Worm (Caenorhabditis elegans) whole organism, L2 larva: ENCODE data around the gene myo-3.
A peak's percentile ranks its signal among the peaks of the same experiment; 100 is the strongest.

Source experiments
- C34F6.9 ChIP-seq: fragments of 150-350 bp; optimal IDR thresholded peaks from 2 replicates; lab custom pipeline; 2014; ENCODE audit warnings: missing biosample characterization, missing genetic modification characterization
- F13H6.1 ChIP-seq: sonication (generic microtip); optimal IDR thresholded peaks from 2 replicates; lab custom pipeline; 2016; ENCODE audit warnings: missing genetic modification characterization, missing compliant biosample characterization
- R02D3.7 ChIP-seq: fragments of 150-350 bp; optimal IDR thresholded peaks from 2 replicates; lab custom pipeline; 2014; ENCODE audit warnings: missing biosample characterization, missing genetic modification characterization
- ZK546.5 ChIP-seq: sonication (generic microtip); optimal IDR thresholded peaks from 2 replicates; lab custom pipeline; 2017; ENCODE audit warnings: missing biosample characterization, missing genetic modification characterization
- alr-1 ChIP-seq: fragments of 150-350 bp; optimal IDR thresholded peaks from 2 replicates; lab custom pipeline; 2014; ENCODE audit warnings: missing biosample characterization, missing genetic modification characterization
- aly-2 ChIP-seq: fragments of 150-350 bp; optimal IDR thresholded peaks from 2 replicates; lab custom pipeline; 2014; ENCODE audit warnings: missing biosample characterization, missing genetic modification characterization
- ceh-16 ChIP-seq: fragments of 150-350 bp; optimal IDR thresholded peaks from 2 replicates; lab custom pipeline; 2014; ENCODE audit warnings: missing biosample characterization, missing genetic modification characterization
- egl-27 ChIP-seq: sonication (generic microtip); optimal IDR thresholded peaks from 3 replicates; lab custom pipeline; 2017; ENCODE audit warnings: missing biosample characterization, missing genetic modification reagents, missing genetic modification characterization
- elt-1 ChIP-seq: fragments of 150-350 bp; optimal IDR thresholded peaks from 2 replicates; lab custom pipeline; 2014; ENCODE audit warnings: missing biosample characterization, missing genetic modification characterization
- elt-3 ChIP-seq: sonication (generic microtip); optimal IDR thresholded peaks from 2 replicates; lab custom pipeline; 2017; ENCODE audit warnings: missing biosample characterization, missing genetic modification characterization
- fos-1 ChIP-seq: fragments of 150-350 bp; optimal IDR thresholded peaks from 2 replicates; lab custom pipeline; 2014; ENCODE audit warnings: missing biosample characterization, missing genetic modification characterization
- gmeb-1 ChIP-seq: fragments of 150-350 bp; optimal IDR thresholded peaks from 2 replicates; lab custom pipeline; 2014; ENCODE audit warnings: missing biosample characterization, missing genetic modification characterization
- lin-13 ChIP-seq: fragments of 150-350 bp; optimal IDR thresholded peaks from 2 replicates; lab custom pipeline; 2014; ENCODE audit warnings: missing biosample characterization, missing genetic modification reagents, missing genetic modification characterization
- lsy-2 ChIP-seq, 2 experiments: fragments of 150-350 bp in 1 of 2; sonication (generic microtip) in 1 of 2; optimal IDR thresholded peaks; 2 replicates each; lab custom pipeline; 2014 to 2017; ENCODE audit warnings: missing biosample characterization in 2 of 2, missing genetic modification characterization in 2 of 2
- mab-5 ChIP-seq: fragments of 150-350 bp; optimal IDR thresholded peaks from 2 replicates; lab custom pipeline; 2014; ENCODE audit warnings: missing biosample characterization, missing genetic modification characterization
- mdl-1 ChIP-seq, 2 experiments: fragments of 150-350 bp in 1 of 2; sonication (generic microtip) in 1 of 2; optimal IDR thresholded peaks; 2 replicates each; lab custom pipeline; 2017; ENCODE audit warnings: missing biosample characterization in 2 of 2, missing genetic modification characterization in 2 of 2
- nhr-129 ChIP-seq: fragments of 150-350 bp; optimal IDR thresholded peaks from 2 replicates; lab custom pipeline; 2014; ENCODE audit warnings: missing biosample characterization, missing genetic modification characterization
- nhr-23 ChIP-seq: fragments of 150-350 bp; optimal IDR thresholded peaks from 2 replicates; lab custom pipeline; 2014; ENCODE audit warnings: missing biosample characterization, missing genetic modification reagents, missing genetic modification characterization
- nhr-6 ChIP-seq: fragments of 150-350 bp; optimal IDR thresholded peaks from 2 replicates; lab custom pipeline; 2014; ENCODE audit warnings: missing biosample characterization, missing genetic modification characterization
- peb-1 ChIP-seq: fragments of 150-350 bp; optimal IDR thresholded peaks from 2 replicates; lab custom pipeline; 2014; ENCODE audit warnings: missing biosample characterization, missing genetic modification characterization
- sem-4 ChIP-seq: fragments of 150-350 bp; optimal IDR thresholded peaks from 2 replicates; lab custom pipeline; 2014; ENCODE audit warnings: missing biosample characterization, missing genetic modification reagents, missing genetic modification characterization
- sma-3 ChIP-seq: sonication (generic microtip); optimal IDR thresholded peaks from 2 replicates; lab custom pipeline; 2016; ENCODE audit warnings: missing genetic modification reagents, missing genetic modification characterization, missing compliant biosample characterization
- sma-9 ChIP-seq, 2 experiments: fragments of 150-350 bp in 1 of 2; sonication (generic microtip) in 1 of 2; optimal IDR thresholded peaks; 2 replicates each; lab custom pipeline; 2014 to 2016; ENCODE audit warnings: missing genetic modification characterization in 2 of 2, mild to moderate bottlenecking in 1 of 2, missing biosample characterization in 1 of 2, missing compliant biosample characterization in 1 of 2, missing genetic modification reagents in 1 of 2, moderate library complexity in 1 of 2
- snpc-4 ChIP-seq: fragments of 150-350 bp; optimal IDR thresholded peaks from 2 replicates; lab custom pipeline; 2014; ENCODE audit warnings: missing biosample characterization, missing genetic modification characterization
- unc-39 ChIP-seq: fragments of 150-350 bp; optimal IDR thresholded peaks from 2 replicates; lab custom pipeline; 2014; ENCODE audit warnings: missing biosample characterization, missing genetic modification characterization
- unc-55 ChIP-seq: fragments of 150-350 bp; sonication (generic microtip); optimal IDR thresholded peaks from 3 replicates; lab custom pipeline; 2014; ENCODE audit warnings: missing biosample characterization, missing genetic modification reagents, missing genetic modification characterization
- ztf-4 ChIP-seq: fragments of 150-350 bp; optimal IDR thresholded peaks from 2 replicates; lab custom pipeline; 2014; ENCODE audit warnings: missing biosample characterization, missing genetic modification characterization

The myo-3 gene

DNA sequence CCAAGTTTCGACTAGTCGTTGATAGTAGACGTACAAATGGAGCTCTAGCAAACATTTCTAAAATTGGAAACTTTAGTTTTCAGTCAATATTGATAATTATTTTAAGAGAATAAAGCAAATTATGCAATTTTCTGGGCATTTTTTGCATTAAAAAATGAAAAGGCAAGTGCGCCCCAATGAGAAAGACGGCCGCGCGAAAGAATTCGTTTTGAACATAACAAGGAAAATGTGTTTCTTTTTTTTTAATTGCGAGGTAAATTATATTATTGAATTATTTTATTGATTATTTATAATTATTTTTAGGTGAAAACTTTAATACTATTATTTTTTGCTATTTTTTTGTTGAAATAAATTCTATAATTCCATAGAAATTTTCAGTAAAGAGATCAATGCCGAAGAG lies 37.4 kb upstream of the myo-3 start, which contains the start of the genes tsfm-1 and capg-2:
Gene tsfm-1 (minus strand): TSS at position 57 of the 400 bp plus-strand sequence.
Gene capg-2 (plus strand): TSS at position 379 of the 400 bp plus-strand sequence.
- TF ChIP-seq R02D3.7 (tag; lab: Kevin White, UChicago), result no peak
- no peak for TF ChIP-seq nhr-129
- TF ChIP-seq alr-1 (tag; lab: Kevin White, UChicago), result no peak
- TF ChIP-seq elt-3 (tag; lab: Kevin White, UChicago), result no peak
- peak; percentile 25 for TF ChIP-seq C34F6.9 (tag; lab: Kevin White, UChicago)
- TF ChIP-seq ZK546.5 (tag; lab: Kevin White, UChicago), result no peak
- TF ChIP-seq lsy-2 (tag; optimal IDR thresholded peaks at IDR 0.05; lab: Kevin White, UChicago), result peak in 1 of 2 experiments; percentile 22
- TF ChIP-seq, all 48 proteins: peak for 2

DNA sequence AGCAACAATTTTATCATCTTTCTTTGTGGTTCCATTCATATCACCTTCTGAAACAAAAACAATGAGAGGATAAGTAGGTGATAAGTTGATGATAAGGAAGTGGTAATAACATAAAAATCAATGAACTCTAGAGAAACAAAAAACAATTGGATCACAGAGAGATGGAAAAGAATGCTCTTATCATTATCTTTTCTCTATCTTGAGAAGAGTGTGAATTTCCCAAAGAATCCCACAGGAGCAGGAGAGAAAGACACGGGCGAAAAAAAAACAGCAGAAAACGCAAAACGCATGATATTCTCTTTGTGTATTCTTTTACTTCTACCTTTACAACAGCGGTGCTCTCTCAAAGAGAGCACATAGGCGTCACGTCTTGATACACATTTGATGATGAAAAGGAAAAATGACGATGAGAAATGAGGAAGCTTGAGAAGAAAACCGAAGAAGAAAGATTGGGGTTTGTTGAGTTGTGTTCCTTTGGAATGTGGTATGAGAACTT lies 35.2 kb upstream of the myo-3 start, which contains the start of gene twk-24:
Gene twk-24 (minus strand): TSS at position 51 of the 496 bp plus-strand sequence.
- TF ChIP-seq ZK546.5 (tag; lab: Kevin White, UChicago), result no peak
- TF ChIP-seq nhr-129, result peak; percentile 45
- no peak for TF ChIP-seq mab-5 (tag; lab: Kevin White, UChicago)
- no peak for TF ChIP-seq nhr-23 (tag; lab: Kevin White, UChicago)
- peak; percentile 38 for TF ChIP-seq sma-9 (GFP tag; optimal IDR thresholded peaks at IDR 0.05; lab: Kevin White, UChicago)
- TF ChIP-seq sma-9 (tag; optimal IDR thresholded peaks at IDR 0.05; lab: Kevin White, UChicago), result no peak
- no peak for TF ChIP-seq unc-39

DNA sequence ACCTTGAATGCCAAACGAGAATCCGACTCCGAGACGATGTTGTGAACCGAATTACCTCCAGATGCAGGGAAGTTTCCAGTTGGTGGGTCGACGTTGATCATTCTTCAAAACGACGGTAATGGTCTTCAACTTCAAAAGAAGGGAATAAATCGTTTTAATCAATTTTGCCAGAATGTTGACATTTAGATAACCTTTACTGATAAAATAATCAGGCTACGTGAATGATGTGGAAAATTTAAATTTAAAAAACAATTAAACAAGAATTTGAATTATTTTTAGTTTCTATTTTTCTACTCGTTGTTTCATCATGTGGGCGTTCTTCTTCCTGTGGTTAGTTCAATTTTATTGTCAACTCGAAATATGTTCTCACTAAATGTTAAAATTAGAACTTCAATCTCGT lies 29.6 kb upstream of the myo-3 start, which contains the start of gene ssp-35:
Gene ssp-35 (minus strand): TSS at position 101 of the 400 bp plus-strand sequence.
- TF ChIP-seq alr-1 (tag; lab: Kevin White, UChicago), result no peak
- no peak for TF ChIP-seq peb-1 (tag; lab: Kevin White, UChicago)
- TF ChIP-seq, all 48 proteins: peak for 0

DNA sequence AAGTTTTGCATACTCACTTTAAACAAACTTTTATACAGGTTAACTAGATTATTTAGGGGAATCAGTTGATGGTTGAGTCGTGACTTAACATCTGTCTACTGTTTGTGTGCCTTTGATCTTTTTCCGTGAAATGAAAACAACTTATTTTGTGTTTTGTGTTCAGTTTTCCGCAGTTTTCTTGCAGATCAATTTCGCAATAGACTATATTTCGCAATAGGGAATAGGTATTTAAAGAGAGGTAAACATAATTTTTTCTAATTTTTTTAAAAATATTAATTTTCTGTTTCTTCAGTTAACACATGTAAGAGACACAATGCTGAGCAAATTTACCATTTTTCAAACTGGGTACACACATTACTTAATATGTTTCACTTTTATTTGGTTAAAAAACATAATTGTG lies 27.2 kb upstream of the myo-3 start, which contains the start of gene tbb-6:
Gene tbb-6 (plus strand): TSS at position 155 of the 400 bp plus-strand sequence.
- TF ChIP-seq snpc-4 (tag; lab: Kevin White, UChicago), result no peak
- peak; percentile 34 for TF ChIP-seq C34F6.9 (tag; lab: Kevin White, UChicago)
- TF ChIP-seq F13H6.1 (tag; lab: Kevin White, UChicago), result no peak

DNA sequence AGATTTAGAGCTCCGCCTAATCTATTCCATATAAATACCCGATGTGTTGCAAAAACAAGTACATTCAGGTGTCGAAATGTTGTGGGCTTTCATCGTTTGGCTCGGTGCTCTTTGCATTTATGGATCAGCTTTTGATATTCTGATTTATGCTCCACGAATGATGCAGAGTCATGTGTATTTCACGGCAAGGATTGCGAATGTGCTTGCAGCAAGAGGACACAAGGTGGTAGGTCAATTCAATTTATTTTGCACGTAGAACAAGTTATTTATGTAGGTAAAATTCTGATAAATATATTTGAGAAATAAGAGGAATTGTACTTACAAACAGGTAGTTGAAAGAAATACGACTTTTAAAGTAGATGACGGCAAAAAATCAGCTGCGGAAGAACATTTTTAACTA lies 24.8 kb upstream of the myo-3 start, which contains the start of gene ugt-56:
Gene ugt-56 (plus strand): TSS at position 61 of the 400 bp plus-strand sequence.
- TF ChIP-seq ztf-4 (tag; lab: Kevin White, UChicago) (no peak), aly-2 (tag; lab: Kevin White, UChicago) (no peak), lsy-2 (tag; optimal IDR thresholded peaks at IDR 0.05; lab: Kevin White, UChicago) (no peak), unc-39 (no peak), sem-4 (tag; lab: Kevin White, UChicago) (no peak), elt-3 (tag; lab: Kevin White, UChicago) (no peak), F13H6.1 (tag; lab: Kevin White, UChicago) (no peak), sma-3 (GFP tag; lab: Kevin White, UChicago) (no peak), sma-9 (GFP tag; optimal IDR thresholded peaks at IDR 0.05; lab: Kevin White, UChicago) (no peak), sma-9 (tag; optimal IDR thresholded peaks at IDR 0.05; lab: Kevin White, UChicago) (no peak), nhr-6 (tag; lab: Kevin White, UChicago) (no peak), C34F6.9 (tag; lab: Kevin White, UChicago) (no peak), gmeb-1 (tag; lab: Kevin White, UChicago) (no peak)

DNA sequence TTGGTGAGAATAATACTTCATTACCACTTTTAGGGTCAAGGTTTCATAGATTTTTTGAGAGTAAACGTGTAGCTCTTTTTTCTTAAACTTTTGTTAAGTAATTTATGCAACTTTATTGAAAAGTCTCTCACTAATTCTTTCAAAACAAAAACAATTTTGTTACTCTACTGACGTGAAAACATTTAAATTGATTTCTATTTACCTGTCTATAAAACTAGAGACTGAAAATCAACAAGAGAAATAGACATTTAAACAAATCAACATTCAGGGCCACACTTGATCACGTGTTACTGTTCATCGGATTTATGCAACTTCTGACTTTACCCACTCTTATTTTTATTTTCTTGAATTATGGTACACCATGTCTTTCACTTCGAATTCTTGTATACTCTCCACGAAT lies 22.3 kb upstream of the myo-3 start, which contains the start of gene ugt-55:
Gene ugt-55 (plus strand): TSS at position 301 of the 400 bp plus-strand sequence.
- TF ChIP-seq lsy-2 (tag; optimal IDR thresholded peaks at IDR 0.05; lab: Kevin White, UChicago) (no peak), nhr-129 (no peak), unc-55 (GFP tag; lab: Kevin White, UChicago) (no peak), ZK546.5 (tag; lab: Kevin White, UChicago) (no peak), elt-1 (tag; lab: Kevin White, UChicago) (no peak), lin-13 (GFP tag; lab: Kevin White, UChicago) (no peak), C34F6.9 (tag; lab: Kevin White, UChicago) (no peak), mdl-1 (tag; optimal IDR thresholded peaks at IDR 0.05; lab: Kevin White, UChicago) (no peak), fos-1 (tag; lab: Kevin White, UChicago) (no peak), ceh-16 (no peak), unc-39 (no peak), egl-27 (tag; lab: Kevin White, UChicago) (no peak)
